Fruit fly (Drosophila melanogaster): ENCODE measurements around the gene CG14551.
A peak's percentile ranks its signal among the peaks of the same experiment; 100 is the strongest.

The CG14551 gene

dm6 chr3R:26056381-26056780, 6.4 kb downstream of the CG14551 start, which contains the start of the genes Sld5 and CG14543:
Gene Sld5, minus strand, starts transcription at chr3R:26056547.
Gene CG14543, plus strand, starts transcription at chr3R:26056630.
- TF ChIP-seq bab1 (GFP tag; optimal IDR thresholded peaks at IDR 0.05), result peak; percentile 15
- TF ChIP-seq CG7101 (tag; optimal IDR thresholded peaks at IDR 0.05), result peak; percentile 52
- no peak for TF ChIP-seq Clk (GFP tag; optimal IDR thresholded peaks at IDR 0.05)
- no peak for TF ChIP-seq cic (GFP tag; optimal IDR thresholded peaks at IDR 0.05)
- no peak for TF ChIP-seq toe (GFP tag; optimal IDR thresholded peaks at IDR 0.05)
- peak; percentile 28 for TF ChIP-seq Crg-1 (GFP tag; optimal IDR thresholded peaks at IDR 0.05)
- TF ChIP-seq Mnt (GFP tag; optimal IDR thresholded peaks at IDR 0.05), result peak; percentile 85
- peak; percentile 29 for TF ChIP-seq ovo (GFP tag; optimal IDR thresholded peaks at IDR 0.05)
- TF ChIP-seq CG1620 (GFP tag; optimal IDR thresholded peaks at IDR 0.05), result peak; percentile 21
- peak; percentile 24 for TF ChIP-seq pad (GFP tag; optimal IDR thresholded peaks at IDR 0.05)

DNA sequence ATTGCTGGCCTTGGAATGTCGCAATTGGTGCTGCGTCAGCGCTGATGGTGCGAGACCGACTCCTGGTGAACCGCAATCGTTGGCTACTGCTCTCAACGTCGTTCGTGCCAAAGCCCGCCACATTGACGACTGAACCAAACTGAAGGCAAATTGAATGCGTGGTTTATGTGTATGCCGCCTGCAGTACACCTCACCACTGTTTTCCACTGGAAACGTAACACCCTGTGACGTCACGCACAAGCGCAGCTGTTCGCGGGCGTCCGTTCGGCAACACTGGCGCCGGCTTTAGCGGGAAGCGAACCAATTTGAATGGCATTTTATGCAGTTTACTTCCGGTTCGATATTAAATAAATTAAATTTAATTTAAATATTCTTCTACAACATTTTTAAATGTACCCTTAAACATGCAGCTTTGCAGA, 7.6 kb downstream of the CG14551 start, which contains the start of gene Cmpk:
Gene Cmpk, minus strand, starts transcription at position 225 of the 419 bp plus-strand sequence.
- peak; percentile 84 for TF ChIP-seq cic (GFP tag; optimal IDR thresholded peaks at IDR 0.05)
- TF ChIP-seq bab1 (GFP tag; optimal IDR thresholded peaks at IDR 0.05), result peak; percentile 90
- peak; percentile 90 for TF ChIP-seq Mnt (GFP tag; optimal IDR thresholded peaks at IDR 0.05)
- no peak for TF ChIP-seq cnc (optimal IDR thresholded peaks at IDR 0.05)
- peak; percentile 56 for TF ChIP-seq toe (GFP tag; optimal IDR thresholded peaks at IDR 0.05)
- no peak for TF ChIP-seq CG5204 (GFP tag; optimal IDR thresholded peaks at IDR 0.05)
- TF ChIP-seq tj (GFP tag; optimal IDR thresholded peaks at IDR 0.05), result peak; percentile 99
- peak; percentile 77 for TF ChIP-seq CG11617 (GFP tag; optimal IDR thresholded peaks at IDR 0.05)
- TF ChIP-seq ovo (GFP tag; optimal IDR thresholded peaks at IDR 0.05), result peak; percentile 51
- peak; percentile 94 for TF ChIP-seq CG7101 (tag; optimal IDR thresholded peaks at IDR 0.05)
- TF ChIP-seq CG1620 (GFP tag; optimal IDR thresholded peaks at IDR 0.05), result peak; percentile 82
- peak; percentile 73 for TF ChIP-seq Hr96 (GFP tag; optimal IDR thresholded peaks at IDR 0.05)
- TF ChIP-seq CG14711 (tag; optimal IDR thresholded peaks at IDR 0.05), result peak; percentile 77
- TF ChIP-seq kay (GFP tag; ENCODE audit: borderline replicate concordance), result no peak
- peak; percentile 95 for TF ChIP-seq Crg-1 (GFP tag; optimal IDR thresholded peaks at IDR 0.05)
- peak; percentile 87 for TF ChIP-seq CG33017 (tag; optimal IDR thresholded peaks at IDR 0.05)
- TF ChIP-seq pad (GFP tag; optimal IDR thresholded peaks at IDR 0.05), result peak; percentile 84
- peak; percentile 37 for TF ChIP-seq Clk (GFP tag; optimal IDR thresholded peaks at IDR 0.05)
- peak; percentile 68 for TF ChIP-seq CG7045 (GFP tag; optimal IDR thresholded peaks at IDR 0.05)
- peak; percentile 87 for TF ChIP-seq CG12768 (GFP tag; optimal IDR thresholded peaks at IDR 0.05)

DNA sequence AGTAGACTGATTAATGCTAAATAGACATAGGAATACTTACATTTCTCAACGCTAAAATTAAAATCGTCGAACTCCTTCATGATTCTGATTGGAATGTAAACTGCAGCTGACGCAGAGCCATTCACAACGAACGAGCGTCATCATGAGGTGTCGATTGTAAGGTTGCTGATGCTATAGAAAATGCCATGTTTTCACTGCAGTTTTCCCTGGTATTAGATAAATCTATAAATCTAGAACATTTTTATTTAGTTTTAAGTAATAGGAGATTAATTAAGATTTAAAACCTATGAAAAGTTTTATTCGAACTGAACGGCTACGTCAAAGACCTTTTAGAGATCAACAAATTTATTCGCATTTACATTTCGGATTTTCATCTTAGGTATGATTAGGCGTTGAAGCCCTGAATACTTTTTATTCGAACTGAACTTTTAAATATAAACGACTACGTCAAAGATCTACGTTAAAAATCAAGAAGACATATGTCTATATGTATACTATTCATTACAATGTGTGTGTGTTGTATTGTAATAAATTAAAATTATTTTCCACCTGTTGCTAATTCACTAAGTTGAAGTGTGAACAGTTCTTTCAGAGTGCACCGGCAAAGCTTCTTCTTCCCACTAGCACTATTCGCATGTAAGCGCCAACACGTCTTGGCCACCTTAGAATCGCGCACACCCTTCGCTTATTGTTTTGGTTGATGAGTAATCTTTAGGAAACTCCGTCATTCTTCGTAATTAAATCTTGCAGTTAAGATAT, 10.5 kb downstream of the CG14551 start, which contains the start of the genes Exo84 and Vps2:
Gene Exo84, minus strand, starts transcription at position 108 of the 759 bp plus-strand sequence.
Gene Vps2, plus strand, starts transcription at position 672 of the 759 bp plus-strand sequence.
- TF ChIP-seq tj (GFP tag; optimal IDR thresholded peaks at IDR 0.05), result no peak
- peak; percentile 52 for TF ChIP-seq CG11617 (GFP tag; optimal IDR thresholded peaks at IDR 0.05)
- TF ChIP-seq pad (GFP tag; optimal IDR thresholded peaks at IDR 0.05), result peak; percentile 27
- peak; percentile 48 for TF ChIP-seq CG7045 (GFP tag; optimal IDR thresholded peaks at IDR 0.05)
- no peak for TF ChIP-seq Crg-1 (GFP tag; optimal IDR thresholded peaks at IDR 0.05)
- TF ChIP-seq kay (GFP tag; ENCODE audit: borderline replicate concordance), result peak; percentile 86
- peak; percentile 17 for TF ChIP-seq CG7101 (tag; optimal IDR thresholded peaks at IDR 0.05)
- TF ChIP-seq CG5204 (GFP tag; optimal IDR thresholded peaks at IDR 0.05), result no peak
- peak; percentile 68 for TF ChIP-seq CG1620 (GFP tag; optimal IDR thresholded peaks at IDR 0.05)
- TF ChIP-seq CG12768 (GFP tag; optimal IDR thresholded peaks at IDR 0.05), result peak; percentile 39
- peak; percentile 54 for TF ChIP-seq ovo (GFP tag; optimal IDR thresholded peaks at IDR 0.05)
- no peak for TF ChIP-seq Mnt (GFP tag; optimal IDR thresholded peaks at IDR 0.05)

dm6 chr3R:26042131-26042885, 20.5 kb downstream of the CG14551 start:
- TF ChIP-seq kay (GFP tag; ENCODE audit: borderline replicate concordance) (no peak), toe (GFP tag; optimal IDR thresholded peaks at IDR 0.05) (peak; percentile 96), Crg-1 (GFP tag; optimal IDR thresholded peaks at IDR 0.05) (peak; percentile 92), cic (GFP tag; optimal IDR thresholded peaks at IDR 0.05) (peak; percentile 54), CG7101 (tag; optimal IDR thresholded peaks at IDR 0.05) (peak; percentile 92), Clk (GFP tag; optimal IDR thresholded peaks at IDR 0.05) (peak; percentile 82), CG7045 (GFP tag; optimal IDR thresholded peaks at IDR 0.05) (peak; percentile 93), CG12768 (GFP tag; optimal IDR thresholded peaks at IDR 0.05) (peak; percentile 93), CG11617 (GFP tag; optimal IDR thresholded peaks at IDR 0.05) (peak; percentile 95), cnc (optimal IDR thresholded peaks at IDR 0.05) (no peak), pad (GFP tag; optimal IDR thresholded peaks at IDR 0.05) (peak; percentile 70), ovo (GFP tag; optimal IDR thresholded peaks at IDR 0.05) (peak; percentile 67), tj (GFP tag; optimal IDR thresholded peaks at IDR 0.05) (peak; percentile 81), CG33017 (tag; optimal IDR thresholded peaks at IDR 0.05) (peak; percentile 90), bab1 (GFP tag; optimal IDR thresholded peaks at IDR 0.05) (peak; percentile 93), CG5204 (GFP tag; optimal IDR thresholded peaks at IDR 0.05) (peak; percentile 96), CG14711 (tag; optimal IDR thresholded peaks at IDR 0.05) (peak; percentile 100), Mnt (GFP tag; optimal IDR thresholded peaks at IDR 0.05) (peak; percentile 91), Hr96 (GFP tag; optimal IDR thresholded peaks at IDR 0.05) (peak; percentile 96), CG1620 (GFP tag; optimal IDR thresholded peaks at IDR 0.05) (peak; percentile 87)

Data from whole organism, adult.